Worm (Caenorhabditis elegans) whole organism, L2 larva: ENCODE measurements around the gene spex-3.

Experiments used
- C34F6.9 ChIP-seq: fragments of 150-350 bp; optimal IDR thresholded peaks from 2 replicates; lab custom pipeline; 2014; ENCODE audit warnings: missing biosample characterization, missing genetic modification characterization
- F13H6.1 ChIP-seq: sonication (generic microtip); optimal IDR thresholded peaks from 2 replicates; lab custom pipeline; 2016; ENCODE audit warnings: missing genetic modification characterization, missing compliant biosample characterization
- Y55F3AM.14 ChIP-seq: fragments of 200-800 bp; sonication (Bioruptor generic); optimal IDR thresholded peaks from 2 replicates; lab custom pipeline; 2018; ENCODE audit warnings: mild to moderate bottlenecking, missing genetic modification characterization, missing compliant biosample characterization
- alr-1 ChIP-seq: fragments of 150-350 bp; optimal IDR thresholded peaks from 2 replicates; lab custom pipeline; 2014; ENCODE audit warnings: missing biosample characterization, missing genetic modification characterization
- aly-2 ChIP-seq: fragments of 150-350 bp; optimal IDR thresholded peaks from 2 replicates; lab custom pipeline; 2014; ENCODE audit warnings: missing biosample characterization, missing genetic modification characterization
- ama-1 ChIP-seq: fragments of 150-350 bp; optimal IDR thresholded peaks from 2 replicates; lab custom pipeline; 2018; ENCODE audit warnings: inconsistent platforms
- ceh-16 ChIP-seq: fragments of 150-350 bp; optimal IDR thresholded peaks from 2 replicates; lab custom pipeline; 2014; ENCODE audit warnings: missing biosample characterization, missing genetic modification characterization
- dmd-4 ChIP-seq: sonication (generic microtip); optimal IDR thresholded peaks from 2 replicates; lab custom pipeline; 2017; ENCODE audit warnings: missing biosample characterization, missing genetic modification characterization
- fos-1 ChIP-seq: fragments of 150-350 bp; optimal IDR thresholded peaks from 2 replicates; lab custom pipeline; 2014; ENCODE audit warnings: missing biosample characterization, missing genetic modification characterization
- gmeb-1 ChIP-seq: fragments of 150-350 bp; optimal IDR thresholded peaks from 2 replicates; lab custom pipeline; 2014; ENCODE audit warnings: missing biosample characterization, missing genetic modification characterization
- lin-11 ChIP-seq: fragments of 150-350 bp; sonication (generic microtip); optimal IDR thresholded peaks from 2 replicates; lab custom pipeline; 2014; ENCODE audit warnings: missing biosample characterization, missing genetic modification characterization, inconsistent platforms, mixed read lengths
- lin-39 ChIP-seq: fragments of 150-350 bp; optimal IDR thresholded peaks from 2 replicates; lab custom pipeline; 2014; ENCODE audit warnings: missing biosample characterization, missing genetic modification reagents, missing genetic modification characterization
- mab-5 ChIP-seq: fragments of 150-350 bp; optimal IDR thresholded peaks from 2 replicates; lab custom pipeline; 2014; ENCODE audit warnings: missing biosample characterization, missing genetic modification characterization
- mbf-1 ChIP-seq: sonication (generic microtip); optimal IDR thresholded peaks from 2 replicates; lab custom pipeline; 2017; ENCODE audit warnings: missing biosample characterization, missing genetic modification characterization
- mdl-1 ChIP-seq, 2 experiments: fragments of 150-350 bp in 1 of 2; sonication (generic microtip) in 1 of 2; optimal IDR thresholded peaks; 2 replicates each; lab custom pipeline; 2017; ENCODE audit warnings: missing biosample characterization in 2 of 2, missing genetic modification characterization in 2 of 2
- nhr-10 ChIP-seq: sonication (generic microtip); optimal IDR thresholded peaks from 2 replicates; lab custom pipeline; 2017; ENCODE audit warnings: missing biosample characterization, missing genetic modification characterization
- nhr-11 ChIP-seq: fragments of 150-350 bp; optimal IDR thresholded peaks from 2 replicates; lab custom pipeline; 2014; ENCODE audit warnings: missing biosample characterization, missing genetic modification characterization
- nhr-25 ChIP-seq: fragments of 150-350 bp; sonication (generic microtip); optimal IDR thresholded peaks from 3 replicates; lab custom pipeline; 2014; ENCODE audit warnings: missing biosample characterization, missing genetic modification characterization
- nhr-6 ChIP-seq: fragments of 150-350 bp; optimal IDR thresholded peaks from 2 replicates; lab custom pipeline; 2014; ENCODE audit warnings: missing biosample characterization, missing genetic modification characterization
- sma-3 ChIP-seq: sonication (generic microtip); optimal IDR thresholded peaks from 2 replicates; lab custom pipeline; 2016; ENCODE audit warnings: missing genetic modification reagents, missing genetic modification characterization, missing compliant biosample characterization
- snpc-4 ChIP-seq: fragments of 150-350 bp; optimal IDR thresholded peaks from 2 replicates; lab custom pipeline; 2014; ENCODE audit warnings: missing biosample characterization, missing genetic modification characterization
- unc-55 ChIP-seq: fragments of 150-350 bp; sonication (generic microtip); optimal IDR thresholded peaks from 3 replicates; lab custom pipeline; 2014; ENCODE audit warnings: missing biosample characterization, missing genetic modification reagents, missing genetic modification characterization
- unc-62 ChIP-seq: fragments of 150-350 bp; optimal IDR thresholded peaks from 2 replicates; lab custom pipeline; 2014; ENCODE audit warnings: missing biosample characterization, missing genetic modification reagents, missing genetic modification characterization
- zag-1 ChIP-seq: fragments of 150-350 bp; optimal IDR thresholded peaks from 2 replicates; lab custom pipeline; 2014; ENCODE audit warnings: missing biosample characterization, missing genetic modification characterization
- ztf-11 ChIP-seq: sonication (generic microtip); optimal IDR thresholded peaks from 2 replicates; lab custom pipeline; 2017; ENCODE audit warnings: missing biosample characterization, missing genetic modification characterization

spex-3 gene

ce11 chrIII:1652925-1653324 lies 49.3 kb downstream of the spex-3 start:
- TF ChIP-seq unc-62 (no peak), Y55F3AM.14 (GFP tag; lab: Kevin White, UChicago) (no peak), mbf-1 (tag; lab: Kevin White, UChicago) (no peak), gmeb-1 (tag; lab: Kevin White, UChicago) (no peak), sma-3 (no peak), ama-1 (no peak), mab-5 (tag; lab: Kevin White, UChicago) (no peak), zag-1 (tag; lab: Kevin White, UChicago) (no peak), nhr-10 (tag; lab: Kevin White, UChicago) (no peak), nhr-6 (tag; lab: Kevin White, UChicago) (no peak), alr-1 (tag; lab: Kevin White, UChicago) (no peak), aly-2 (tag; lab: Kevin White, UChicago) (no peak), dmd-4 (tag; lab: Kevin White, UChicago) (no peak), F13H6.1 (no peak), snpc-4 (no peak)

ce11 chrIII:1652181-1652580 lies 50.1 kb downstream of the spex-3 start, which contains the start of gene Y22D7AL.1:
Y22D7AL.1 (plus strand) TSS chrIII:1652481.
- no peak for TF ChIP-seq zag-1 (tag; lab: Kevin White, UChicago)
- no peak for TF ChIP-seq nhr-25 (tag; lab: Kevin White, UChicago)
- TF ChIP-seq ceh-16 (tag; lab: Kevin White, UChicago) = no peak
- TF ChIP-seq unc-62 = no peak
- no peak for TF ChIP-seq fos-1 (tag; lab: Kevin White, UChicago)
- TF ChIP-seq nhr-11 = no peak
- TF ChIP-seq unc-55 = no peak
- TF ChIP-seq ztf-11 (tag; lab: Kevin White, UChicago) = no peak
- TF ChIP-seq alr-1 (tag; lab: Kevin White, UChicago) = no peak
- TF ChIP-seq lin-11 (tag; lab: Kevin White, UChicago) = no peak
- TF ChIP-seq mdl-1 (tag; optimal IDR thresholded peaks at IDR 0.05; lab: Kevin White, UChicago) = no peak
- no peak for TF ChIP-seq C34F6.9 (tag; lab: Kevin White, UChicago)
- no peak for TF ChIP-seq lin-39 (tag; lab: Kevin White, UChicago)
- TF ChIP-seq, all 48 proteins: peak for 0
